Worm (Caenorhabditis elegans): ENCODE measurements around the gene zyg-9.

- TF ChIP-seq scrt-1 (GFP tag; IDR thresholded peaks at IDR 0.05) (no peak), pes-1 (GFP tag; IDR thresholded peaks at IDR 0.05) (no peak), flt-1 (GFP tag; IDR thresholded peaks at IDR 0.05) (no peak), hmg-4 (GFP tag; optimal IDR thresholded peaks at IDR 0.05) (no peak), ama-1 (optimal IDR thresholded peaks at IDR 0.05) (no peak), tra-4 (tag; optimal IDR thresholded peaks at IDR 0.05) (no peak), hnd-1 (tag; optimal IDR thresholded peaks at IDR 0.05) (no peak), B0310.2 (tag; optimal IDR thresholded peaks at IDR 0.05) (no peak), tbx-37 (GFP tag; conservative IDR thresholded peaks at IDR 0.05) (no peak), F13C5.2 (tag; optimal IDR thresholded peaks at IDR 0.05) (no peak), aly-1 (tag; optimal IDR thresholded peaks at IDR 0.05) (no peak), ceh-13 (GFP tag; optimal IDR thresholded peaks at IDR 0.05) (no peak), sea-1 (GFP tag; conservative IDR thresholded peaks at IDR 0.05) (no peak)
Observed at ce11 chrII:8438791-8439287, 18.8 kb upstream of the zyg-9 start, which contains the start of gene lips-10.
